Worm (Caenorhabditis elegans): ENCODE results near the gene K11D12.7.

K11D12.7 gene

ce11 chrV:5080853-5081338 lies 44.6 kb upstream of the K11D12.7 start, which contains the start of gene Y58A7A.3 (continued):
- TF ChIP-seq nhr-10 (tag; optimal IDR thresholded peaks at IDR 0.05): no peak
- TF ChIP-seq jun-1 (tag; optimal IDR thresholded peaks at IDR 0.05): no peak
- TF ChIP-seq mdt-29 (GFP tag; IDR thresholded peaks at IDR 0.05): no peak
- TF ChIP-seq nhr-28 (tag; optimal IDR thresholded peaks at IDR 0.05): peak; percentile 93
- TF ChIP-seq ztf-11 (tag; optimal IDR thresholded peaks at IDR 0.05): no peak
- TF ChIP-seq nhr-76 (tag; optimal IDR thresholded peaks at IDR 0.05): no peak
- peak; percentile 54 for TF ChIP-seq mes-2 (tag; optimal IDR thresholded peaks at IDR 0.05; ENCODE audit: poor library complexity, severe bottlenecking)
- TF ChIP-seq mxl-2 (GFP tag; conservative IDR thresholded peaks at IDR 0.05): no peak
- peak; percentile 98 for TF ChIP-seq ztf-7 (tag; optimal IDR thresholded peaks at IDR 0.05)
- TF ChIP-seq nhr-11 (tag; optimal IDR thresholded peaks at IDR 0.05): no peak
- no peak for TF ChIP-seq ceh-82 (tag; optimal IDR thresholded peaks at IDR 0.05)
- TF ChIP-seq daf-12 (tag; optimal IDR thresholded peaks at IDR 0.05): no peak
- TF ChIP-seq gei-8 (GFP tag; optimal IDR thresholded peaks at IDR 0.05): no peak
- no peak for TF ChIP-seq php-3 (GFP tag; IDR thresholded peaks at IDR 0.05)
- no peak for TF ChIP-seq zip-11 (GFP tag; IDR thresholded peaks at IDR 0.05)

- no peak for TF ChIP-seq ceh-28 (tag; optimal IDR thresholded peaks at IDR 0.05)
- TF ChIP-seq zip-11 (GFP tag; IDR thresholded peaks at IDR 0.05): no peak
- no peak for TF ChIP-seq F26F4.8 (GFP tag; conservative IDR thresholded peaks at IDR 0.05)
- no peak for TF ChIP-seq arid-1 (GFP tag; conservative IDR thresholded peaks at IDR 0.05)
- TF ChIP-seq tag-97 (GFP tag; IDR thresholded peaks at IDR 0.05): no peak
- no peak for TF ChIP-seq unc-39 (tag; optimal IDR thresholded peaks at IDR 0.05)
- no peak for TF ChIP-seq lin-39 (tag; optimal IDR thresholded peaks at IDR 0.05)
These were observed 35.8 kb upstream of the K11D12.7 start, which contains the start of gene Y58A7A.2 for ce11 chrV:5072082-5072481. Gene Y58A7A.2 (minus strand): TSS chrV:5072182.

ce11 chrV:5069440-5069839 lies 33.2 kb upstream of the K11D12.7 start, which contains the start of gene Y58A7A.1:
Gene Y58A7A.1 (minus strand): TSS chrV:5069540.
- no peak for TF ChIP-seq mdt-29 (GFP tag; IDR thresholded peaks at IDR 0.05)
- TF ChIP-seq set-16 (GFP tag; IDR thresholded peaks at IDR 0.05): no peak
- no peak for TF ChIP-seq pqm-1 (tag; optimal IDR thresholded peaks at IDR 0.05)
- no peak for TF ChIP-seq php-3 (GFP tag; IDR thresholded peaks at IDR 0.05)
- no peak for TF ChIP-seq lin-38 (GFP tag; IDR thresholded peaks at IDR 0.05)
- no peak for TF ChIP-seq Y75B8A.6 (GFP tag; IDR thresholded peaks at IDR 0.05)
- TF ChIP-seq nhr-111 (GFP tag; optimal IDR thresholded peaks at IDR 0.05): no peak

ce11 chrV:5067390-5067789 lies 31.1 kb upstream of the K11D12.7 start:
- peak; percentile 47 for TF ChIP-seq nhr-77 (tag; optimal IDR thresholded peaks at IDR 0.05)
- peak; percentile 43 for TF ChIP-seq hlh-11 (tag; optimal IDR thresholded peaks at IDR 0.05)
- no peak for TF ChIP-seq hlh-30 (tag; optimal IDR thresholded peaks at IDR 0.05; ENCODE audit: insufficient read depth)
- TF ChIP-seq tra-1 (GFP tag; IDR thresholded peaks at IDR 0.05): no peak
- peak; percentile 57 for TF ChIP-seq dmd-6 (GFP tag; IDR thresholded peaks at IDR 0.05)
- TF ChIP-seq pqm-1 (tag; optimal IDR thresholded peaks at IDR 0.05): peak; percentile 89
- no peak for TF ChIP-seq fkh-10 (GFP tag; optimal IDR thresholded peaks at IDR 0.05)
- no peak for TF ChIP-seq daf-16 (GFP tag; optimal IDR thresholded peaks at IDR 0.05)
- TF ChIP-seq daf-16 (tag; optimal IDR thresholded peaks at IDR 0.05): peak; percentile 72
- TF ChIP-seq lsy-2 (tag; optimal IDR thresholded peaks at IDR 0.05): peak in 1 of 2 experiments; percentile 26
- TF ChIP-seq nhr-6 (tag; optimal IDR thresholded peaks at IDR 0.05): no peak
- no peak for TF ChIP-seq nhr-76 (tag; optimal IDR thresholded peaks at IDR 0.05)
- peak; percentile 70 for TF ChIP-seq dve-1 (tag; optimal IDR thresholded peaks at IDR 0.05; ENCODE audit: insufficient read depth)
- peak in 1 of 2 experiments; percentile 28 for TF ChIP-seq mdl-1 (tag; optimal IDR thresholded peaks at IDR 0.05)
- peak; percentile 84 for TF ChIP-seq nhr-28 (tag; optimal IDR thresholded peaks at IDR 0.05)
- peak; percentile 57; the same call in 1 of the 2 replicates for TF ChIP-seq php-3 (GFP tag; IDR thresholded peaks at IDR 0.05)
- peak; percentile 41 for TF ChIP-seq T20F7.1 (GFP tag; optimal IDR thresholded peaks at IDR 0.05)
